Worm (Caenorhabditis elegans) whole organism, L3 larva: Measurements from ENCODE around the gene ZK177.2.
"Not testable (repeated sequence)": the region's sequence is repeated elsewhere in the genome, so short reads cannot be mapped to it uniquely, and the experiment has no call there.

Experiments
- egl-27 ChIP-seq: sonication (generic microtip); optimal IDR thresholded peaks from 4 replicates; lab custom pipeline; 2017; ENCODE audit warnings: missing biosample characterization, missing genetic modification reagents, missing genetic modification characterization
- egl-5 ChIP-seq: fragments of 150-350 bp; optimal IDR thresholded peaks from 2 replicates; lab custom pipeline; 2017; ENCODE audit warnings: missing biosample characterization, missing genetic modification reagents, missing genetic modification characterization, inconsistent platforms
- snpc-4 ChIP-seq: fragments of 150-350 bp; optimal IDR thresholded peaks from 2 replicates; lab custom pipeline; 2014; ENCODE audit warnings: missing biosample characterization, missing genetic modification characterization

DNA sequence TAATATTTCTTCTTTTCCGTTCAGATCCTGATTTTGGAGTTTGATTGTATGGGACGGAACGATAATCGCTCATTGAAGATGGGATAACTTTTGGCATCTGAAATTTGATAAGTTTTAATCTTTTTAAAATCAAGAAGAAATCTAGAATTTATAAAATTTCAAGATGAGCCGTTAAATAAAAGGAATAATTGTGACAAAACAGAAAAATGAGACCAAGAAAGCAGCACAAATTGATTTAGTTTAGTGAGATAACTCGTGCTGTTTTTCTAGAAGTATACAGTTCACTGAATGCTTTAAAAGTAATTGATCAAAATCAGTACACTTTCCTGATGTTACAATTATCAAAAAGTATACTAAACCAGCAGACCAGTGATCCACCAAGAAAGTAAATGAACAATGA is 21.1 kb downstream of the ZK177.2 start, which contains the start of gene hlh-27:
- TF ChIP-seq snpc-4, egl-27, egl-5 (tag; lab: Kevin White, UChicago): not testable (repeated sequence)
